Fruit fly (Drosophila melanogaster): ENCODE results near the gene CG14989.
A peak's percentile ranks its signal among the peaks of the same experiment; 100 is the strongest.

The CG14989 gene

DNA sequence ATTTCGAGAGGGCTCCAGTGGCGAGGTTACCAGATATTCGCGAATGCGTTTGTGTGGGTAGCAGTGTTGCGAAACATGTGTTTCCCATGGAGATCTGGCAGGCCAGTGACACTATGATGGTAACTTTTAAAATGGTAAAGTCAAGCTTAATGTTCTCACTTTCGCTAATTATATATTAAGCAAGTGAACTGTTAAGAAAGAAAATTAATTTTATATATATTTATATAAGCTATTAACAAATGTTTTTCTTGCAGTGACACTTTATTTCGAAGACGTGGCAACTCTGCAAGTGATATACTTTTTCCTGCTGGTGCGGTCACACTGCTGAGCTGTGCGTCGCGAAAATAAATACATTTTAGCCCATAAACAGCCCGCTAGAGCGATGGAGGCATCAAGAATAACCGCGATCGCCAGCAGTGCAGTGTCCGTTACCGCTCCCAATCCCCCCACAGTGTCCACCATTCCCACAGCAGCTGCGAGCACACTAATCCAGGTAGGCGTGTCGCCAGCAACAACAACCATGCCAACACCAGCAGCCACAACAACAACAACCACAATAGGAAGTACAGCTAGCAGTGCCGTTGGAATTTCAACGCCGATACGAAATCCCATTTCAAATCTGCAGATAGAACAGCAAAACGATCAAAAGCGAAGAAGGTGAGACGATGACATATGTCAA, 47.0 kb upstream of the CG14989 start, which contains the start of the genes CG11593 and Rcd5 (continued):
- TF ChIP-seq Opbp (GFP tag; IDR thresholded peaks at IDR 0.05; ENCODE audit: partially characterized antibody) (no peak), Xbp1 (GFP tag; optimal IDR thresholded peaks at IDR 0.05) (peak; percentile 78), CG12236 (GFP tag; optimal IDR thresholded peaks at IDR 0.05) (no peak), CG10209 (GFP tag; optimal IDR thresholded peaks at IDR 0.05) (peak; percentile 65), CG3726 (GFP tag; IDR thresholded peaks at IDR 0.05) (peak; percentile 55; the same call in 1 of the 3 replicates), CG12659 (GFP tag; optimal IDR thresholded peaks at IDR 0.05) (peak; percentile 84), CG5953 (GFP tag; IDR thresholded peaks at IDR 0.05) (peak; percentile 27; the same call in 1 of the 2 replicates), CG18262 (tag; optimal IDR thresholded peaks at IDR 0.05) (no peak), Hr78 (GFP tag; optimal IDR thresholded peaks at IDR 0.05) (no peak), maf-S (GFP tag; optimal IDR thresholded peaks at IDR 0.05) (peak; percentile 8), CG4282 (GFP tag; optimal IDR thresholded peaks at IDR 0.05) (no peak), Nf-YC (tag; optimal IDR thresholded peaks at IDR 0.05) (no peak), sug (tag; optimal IDR thresholded peaks at IDR 0.05) (no peak), ato (GFP tag; IDR thresholded peaks at IDR 0.05; ENCODE audit: partially characterized antibody) (no peak), Dll (GFP tag; IDR thresholded peaks at IDR 0.05; ENCODE audit: partially characterized antibody) (no peak), Sox100B (GFP tag; optimal IDR thresholded peaks at IDR 0.05) (no peak), CG9876 (GFP tag; optimal IDR thresholded peaks at IDR 0.05) (no peak), CG14667 (GFP tag; IDR thresholded peaks at IDR 0.05) (peak; percentile 83), dpn (GFP tag; optimal IDR thresholded peaks at IDR 0.05) (peak; percentile 32 to 79), gsb-n (tag; optimal IDR thresholded peaks at IDR 0.05) (no peak), CG17829 (tag; optimal IDR thresholded peaks at IDR 0.05) (peak; percentile 79), sisA (GFP tag; IDR thresholded peaks at IDR 0.05) (peak; percentile 88), amos (GFP tag; IDR thresholded peaks at IDR 0.05; ENCODE audit: partially characterized antibody) (peak; percentile 13; the same call in 1 of the 2 replicates), CG8944 (GFP tag; optimal IDR thresholded peaks at IDR 0.05) (peak; percentile 6), CG13287 (GFP tag; IDR thresholded peaks at IDR 0.05; ENCODE audit: partially characterized antibody) (peak; percentile 38), ham (GFP tag; IDR thresholded peaks at IDR 0.05) (peak; percentile 59), ase (GFP tag; IDR thresholded peaks at IDR 0.05) (peak; percentile 66), grn (GFP tag; optimal IDR thresholded peaks at IDR 0.05) (no peak), CG17328 (GFP tag; IDR thresholded peaks at IDR 0.05) (peak; percentile 45; the same call in 1 of the 2 replicates), Dad (GFP tag; optimal IDR thresholded peaks at IDR 0.05) (no peak), CG16815 (GFP tag; optimal IDR thresholded peaks at IDR 0.05) (peak; percentile 48), ATbp (GFP tag; optimal IDR thresholded peaks at IDR 0.05) (no peak), CG13894 (tag; optimal IDR thresholded peaks at IDR 0.05) (no peak), CG18599 (GFP tag; optimal IDR thresholded peaks at IDR 0.05) (peak; percentile 53), Dfd (GFP tag; optimal IDR thresholded peaks at IDR 0.05) (peak in 1 of 2 experiments; percentile 27), gro (GFP tag; optimal IDR thresholded peaks at IDR 0.05) (no peak), CG42726 (GFP tag; IDR thresholded peaks at IDR 0.05; ENCODE audit: partially characterized antibody) (no peak), HLH4C (GFP tag; IDR thresholded peaks at IDR 0.05; ENCODE audit: partially characterized antibody) (peak; percentile 45; the same call in 1 of the 3 replicates), CG11093 (GFP tag; IDR thresholded peaks at IDR 0.05) (peak; percentile 78; the same call in 2 of the 3 replicates), fd3F (GFP tag; optimal IDR thresholded peaks at IDR 0.05) (peak; percentile 63), CG8281 (tag; optimal IDR thresholded peaks at IDR 0.05) (no peak), Sin3A (optimal IDR thresholded peaks at IDR 0.05) (peak; percentile 61), CG4617 (GFP tag; optimal IDR thresholded peaks at IDR 0.05; ENCODE audit: borderline replicate concordance) (peak; percentile 96), Atf6 (GFP tag; IDR thresholded peaks at IDR 0.05) (peak; percentile 62), CG15479 (GFP tag; optimal IDR thresholded peaks at IDR 0.05) (peak; percentile 25), yki (optimal IDR thresholded peaks at IDR 0.05) (no peak), CG6813 (GFP tag; optimal IDR thresholded peaks at IDR 0.05) (no peak), NFAT (GFP tag; IDR thresholded peaks at IDR 0.05) (peak; percentile 81), HLH3B (GFP tag; IDR thresholded peaks at IDR 0.05) (peak; percentile 76)

Measured in whole organism, embryonic.